Worm (Caenorhabditis elegans): ENCODE results near the gene C04C3.7.

- TF ChIP-seq unc-39 (tag; optimal IDR thresholded peaks at IDR 0.05), result no peak
- TF ChIP-seq ztf-11 (tag; optimal IDR thresholded peaks at IDR 0.05), result no peak
- TF ChIP-seq aly-2 (tag; optimal IDR thresholded peaks at IDR 0.05), result no peak
- TF ChIP-seq nhr-12 (tag; optimal IDR thresholded peaks at IDR 0.05), result no peak
- no peak for TF ChIP-seq zag-1 (tag; optimal IDR thresholded peaks at IDR 0.05)
- TF ChIP-seq pqm-1 (tag; optimal IDR thresholded peaks at IDR 0.05), result no peak
- TF ChIP-seq ZK546.5 (tag; optimal IDR thresholded peaks at IDR 0.05), result no peak
- no peak for TF ChIP-seq sea-2 (GFP tag; optimal IDR thresholded peaks at IDR 0.05)
- no peak for TF ChIP-seq nhr-77 (tag; optimal IDR thresholded peaks at IDR 0.05)
- no peak for TF ChIP-seq pha-4 (tag; optimal IDR thresholded peaks at IDR 0.05)
- TF ChIP-seq nhr-23 (tag; optimal IDR thresholded peaks at IDR 0.05), result no peak
- no peak for TF ChIP-seq jun-1 (tag; optimal IDR thresholded peaks at IDR 0.05)
- TF ChIP-seq unc-62 (GFP tag; optimal IDR thresholded peaks at IDR 0.05), result no peak
Observed at ce11 chrIV:3478911-3479385, 45.7 kb upstream of the C04C3.7 start, which contains the start of the genes srz-70 and C09G12.5.
